Worm (Caenorhabditis elegans): ENCODE measurements around the gene F13H10.3.

- TF ChIP-seq ztf-23 (GFP tag; IDR thresholded peaks at IDR 0.05) (no peak), ref-1 (GFP tag; conservative IDR thresholded peaks at IDR 0.05) (no peak), tab-1 (GFP tag; IDR thresholded peaks at IDR 0.05) (no peak)
Measured at ce11 chrIV:11004273-11004672, 11.5 kb downstream of the F13H10.3 start, which contains the start of gene F13H10.1.

All from whole organism, midembryonic.